Fruit fly (Drosophila melanogaster) whole organism, embryonic: ENCODE results near the gene Rad1.

Experiments used
- CG32767 ChIP-seq: fragments of 200-800 bp; sonication (Bioruptor generic); IDR thresholded peaks from 2 replicates; pipeline ENCODE4 v1.3.6; 2022; ENCODE audit warnings: missing biosample characterization, missing genetic modification characterization
- hbn ChIP-seq: fragments of 200-800 bp; sonication (Bioruptor generic); IDR thresholded peaks from 2 replicates; pipeline ENCODE4 v1.3.6; 2022; ENCODE audit warnings: missing biosample characterization, missing genetic modification characterization; ENCODE audit not compliant: partially characterized antibody

dm6 chr2L:2542491-2542890 lies 32.4 kb downstream of the Rad1 start:
- TF ChIP-seq hbn (GFP tag; lab: Robert Waterston, UW) (no peak), CG32767 (GFP tag; lab: Robert Waterston, UW) (no peak)
